Worm (Caenorhabditis elegans) whole organism, L3 larva: ENCODE data around the gene F55C9.5.

Source experiments
- aly-2 ChIP-seq: fragments of 150-350 bp; optimal IDR thresholded peaks from 2 replicates; lab custom pipeline; 2014; ENCODE audit warnings: missing biosample characterization, missing genetic modification characterization
- ceh-82 ChIP-seq: fragments of 150-350 bp; optimal IDR thresholded peaks from 2 replicates; lab custom pipeline; 2014; ENCODE audit warnings: missing biosample characterization, missing genetic modification characterization
- daf-12 ChIP-seq: fragments of 150-350 bp; optimal IDR thresholded peaks from 2 replicates; lab custom pipeline; 2014; ENCODE audit warnings: missing biosample characterization, missing genetic modification reagents, missing genetic modification characterization
- egl-27 ChIP-seq: sonication (generic microtip); optimal IDR thresholded peaks from 4 replicates; lab custom pipeline; 2017; ENCODE audit warnings: missing biosample characterization, missing genetic modification reagents, missing genetic modification characterization
- jun-1 ChIP-seq: fragments of 150-350 bp; optimal IDR thresholded peaks from 2 replicates; lab custom pipeline; 2014; ENCODE audit warnings: missing biosample characterization, missing genetic modification reagents, missing genetic modification characterization
- lin-39 ChIP-seq: fragments of 150-350 bp; optimal IDR thresholded peaks from 2 replicates; lab custom pipeline; 2018; ENCODE audit warnings: missing biosample characterization, missing genetic modification reagents, missing genetic modification characterization
- nfya-1 ChIP-seq: sonication (generic microtip); optimal IDR thresholded peaks from 2 replicates; lab custom pipeline; 2017; ENCODE audit warnings: missing genetic modification characterization, mild to moderate bottlenecking, missing compliant biosample characterization, antibody characterized with exemption, moderate library complexity; ENCODE audit not compliant: insufficient read depth
- nhr-28 ChIP-seq: fragments of 150-350 bp; optimal IDR thresholded peaks from 2 replicates; lab custom pipeline; 2014; ENCODE audit warnings: missing biosample characterization, missing genetic modification characterization
- nhr-43 ChIP-seq: sonication (generic microtip); optimal IDR thresholded peaks from 2 replicates; lab custom pipeline; 2016; ENCODE audit warnings: mild to moderate bottlenecking, missing genetic modification characterization, missing compliant biosample characterization; ENCODE audit not compliant: poor library complexity, severe bottlenecking
- pqm-1 ChIP-seq: fragments of 150-350 bp; optimal IDR thresholded peaks from 2 replicates; lab custom pipeline; 2017; ENCODE audit warnings: missing biosample characterization, missing genetic modification characterization, inconsistent platforms
- skn-1 ChIP-seq: fragments of 150-350 bp; optimal IDR thresholded peaks from 2 replicates; lab custom pipeline; 2014; ENCODE audit warnings: missing biosample characterization, missing genetic modification characterization
- unc-62 ChIP-seq: fragments of 150-350 bp; sonication (generic microtip); optimal IDR thresholded peaks from 4 replicates; lab custom pipeline; 2014; ENCODE audit warnings: missing biosample characterization, missing genetic modification reagents, missing genetic modification characterization
- zag-1 ChIP-seq: fragments of 150-350 bp; optimal IDR thresholded peaks from 2 replicates; lab custom pipeline; 2014; ENCODE audit warnings: missing biosample characterization, missing genetic modification characterization
- ztf-4 ChIP-seq: fragments of 150-350 bp; optimal IDR thresholded peaks from 2 replicates; lab custom pipeline; 2014; ENCODE audit warnings: missing biosample characterization, missing genetic modification characterization

DNA sequence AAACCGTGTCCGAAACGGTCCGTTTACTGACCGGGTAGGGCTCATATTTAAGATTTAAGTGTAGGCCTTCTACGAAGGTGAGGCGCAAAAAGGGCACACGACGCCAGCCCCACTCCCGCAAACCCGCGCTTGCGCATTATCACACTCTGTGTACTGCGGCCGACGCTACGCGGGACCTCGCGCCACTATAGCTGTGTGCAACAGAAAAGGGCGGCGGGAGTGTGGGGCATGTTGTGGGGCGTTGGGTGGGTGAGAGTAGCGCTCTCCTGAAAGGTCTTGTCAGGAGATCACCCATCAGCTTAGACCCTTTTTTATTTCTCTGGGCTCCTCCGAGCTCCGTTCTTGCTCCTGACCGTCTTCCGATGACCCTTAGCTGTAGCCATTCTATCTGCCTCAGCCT lies 15.2 kb upstream of the F55C9.5 start:
- TF ChIP-seq ceh-82 (tag; lab: Kevin White, UChicago) (no peak), aly-2 (tag; lab: Kevin White, UChicago) (no peak), jun-1 (tag; lab: Kevin White, UChicago) (no peak), nhr-43 (tag; lab: Kevin White, UChicago) (no peak), daf-12 (tag; lab: Kevin White, UChicago) (no peak), nfya-1 (no peak), nhr-28 (no peak), zag-1 (tag; lab: Kevin White, UChicago) (no peak), egl-27 (tag; lab: Kevin White, UChicago) (no peak), skn-1 (tag; lab: Kevin White, UChicago) (no peak), lin-39 (tag; lab: Kevin White, UChicago) (no peak), unc-62 (GFP tag; lab: Kevin White, UChicago) (no peak), ztf-4 (tag; lab: Kevin White, UChicago) (no peak), pqm-1 (tag; lab: Kevin White, UChicago) (no peak)
